Fruit fly (Drosophila melanogaster) whole organism, embryonic: ENCODE data around the gene Elba2.

Experiments used
- Atf-2 ChIP-seq: fragments of 200-800 bp; sonication (Bioruptor generic); optimal IDR thresholded peaks from 2 replicates; lab custom pipeline; 2016; ENCODE audit warnings: missing biosample characterization, missing genetic modification characterization
- BEAF-32 ChIP-seq: fragments of 200-800 bp; sonication (Bioruptor generic); optimal IDR thresholded peaks from 3 replicates; lab custom pipeline; 2017; ENCODE audit warnings: missing biosample characterization, missing genetic modification characterization, mild to moderate bottlenecking, moderate library complexity, missing genetic modification reagents
- Bgb ChIP-seq: fragments of 200-800 bp; sonication (Bioruptor generic); IDR thresholded peaks from 2 replicates; pipeline ENCODE4 v1.3.6; 2022; ENCODE audit warnings: missing biosample characterization, missing genetic modification characterization; ENCODE audit not compliant: partially characterized antibody
- BtbVII ChIP-seq: fragments of 200-800 bp; sonication (Bioruptor generic); optimal IDR thresholded peaks from 3 replicates; lab custom pipeline; 2017; ENCODE audit warnings: missing biosample characterization, mild to moderate bottlenecking, missing genetic modification characterization
- CG10267 ChIP-seq: fragments of 200-800 bp; sonication (Bioruptor generic); optimal IDR thresholded peaks from 2 replicates; lab custom pipeline; 2018; ENCODE audit warnings: missing biosample characterization, mild to moderate bottlenecking, missing genetic modification characterization, moderate library complexity
- CG12104 ChIP-seq: fragments of 200-800 bp; sonication (Bioruptor generic); optimal IDR thresholded peaks from 3 replicates; lab custom pipeline; 2016; ENCODE audit warnings: missing biosample characterization, missing genetic modification characterization
- CG13287 ChIP-seq: fragments of 200-800 bp; sonication (Bioruptor generic); IDR thresholded peaks from 2 replicates; pipeline ENCODE4 v1.3.6; 2022; ENCODE audit warnings: missing biosample characterization, missing genetic modification characterization; ENCODE audit not compliant: partially characterized antibody
- CG13624 ChIP-seq: fragments of 200-800 bp; sonication (Bioruptor generic); optimal IDR thresholded peaks from 2 replicates; lab custom pipeline; 2016; ENCODE audit warnings: missing biosample characterization, missing genetic modification characterization
- CG14710 ChIP-seq: fragments of 200-800 bp; sonication (Bioruptor generic); optimal IDR thresholded peaks from 3 replicates; lab custom pipeline; 2019; ENCODE audit warnings: missing biosample characterization, mild to moderate bottlenecking, missing genetic modification characterization, moderate library complexity
- CG15073 ChIP-seq: fragments of 200-800 bp; sonication (Bioruptor generic); optimal IDR thresholded peaks from 2 replicates; lab custom pipeline; 2016; ENCODE audit warnings: missing biosample characterization, missing genetic modification characterization
- CG2116 ChIP-seq: fragments of 200-800 bp; sonication (Bioruptor generic); optimal IDR thresholded peaks from 3 replicates; lab custom pipeline; 2018; ENCODE audit warnings: missing biosample characterization, mild to moderate bottlenecking, missing genetic modification characterization
- CG31224 ChIP-seq: fragments of 200-800 bp; sonication (Bioruptor generic); IDR thresholded peaks from 2 replicates; pipeline ENCODE4 v1.3.6; 2022; ENCODE audit warnings: missing biosample characterization, missing genetic modification characterization
- CG3838 ChIP-seq: fragments of 200-800 bp; sonication (Bioruptor generic); optimal IDR thresholded peaks from 3 replicates; lab custom pipeline; 2016; ENCODE audit warnings: missing biosample characterization, missing genetic modification characterization
- CG3847 ChIP-seq: fragments of 200-800 bp; sonication (Bioruptor generic); IDR thresholded peaks from 2 replicates; pipeline ENCODE4 v1.3.6; 2022; ENCODE audit warnings: missing biosample characterization, missing genetic modification characterization
- CG5953 ChIP-seq: fragments of 200-800 bp; sonication (Bioruptor generic); IDR thresholded peaks from 2 replicates; pipeline ENCODE4 v1.3.6; 2022; ENCODE audit warnings: missing biosample characterization, missing genetic modification characterization
- CG6683 ChIP-seq: fragments of 200-800 bp; sonication (Bioruptor generic); optimal IDR thresholded peaks from 2 replicates; lab custom pipeline; 2017; ENCODE audit warnings: missing biosample characterization, mild to moderate bottlenecking, missing genetic modification characterization, missing genetic modification reagents
- CG6765 ChIP-seq: fragments of 200-800 bp; sonication (Bioruptor generic); optimal IDR thresholded peaks from 3 replicates; lab custom pipeline; 2017; ENCODE audit warnings: missing biosample characterization, mild to moderate bottlenecking, missing genetic modification characterization
- CG6791 ChIP-seq: fragments of 200-800 bp; sonication (Bioruptor generic); IDR thresholded peaks from 3 replicates; pipeline ENCODE4 v1.3.6; 2022; ENCODE audit warnings: missing biosample characterization, missing genetic modification characterization; ENCODE audit not compliant: partially characterized antibody
- CG8388 ChIP-seq: fragments of 200-800 bp; sonication (Bioruptor generic); optimal IDR thresholded peaks from 2 replicates; lab custom pipeline; 2019; ENCODE audit warnings: missing biosample characterization, mild to moderate bottlenecking, missing genetic modification characterization, moderate library complexity
- CG8924 ChIP-seq: fragments of 200-800 bp; optimal IDR thresholded peaks from 3 replicates; lab custom pipeline; 2019; ENCODE audit warnings: missing biosample characterization, mild to moderate bottlenecking, missing genetic modification characterization, moderate library complexity
- CG9797 ChIP-seq: fragments of 200-800 bp; sonication (Bioruptor generic); optimal IDR thresholded peaks from 3 replicates; lab custom pipeline; 2018; ENCODE audit warnings: missing biosample characterization, mild to moderate bottlenecking, missing genetic modification characterization
- CTCF ChIP-seq: fragments of 200-800 bp; sonication (Bioruptor generic); optimal IDR thresholded peaks from 2 replicates; lab custom pipeline; 2017; ENCODE audit warnings: missing biosample characterization, mild to moderate bottlenecking, missing genetic modification characterization, moderate library complexity
- Dip2 ChIP-seq: fragments of 200-800 bp; sonication (Bioruptor generic); IDR thresholded peaks from 2 replicates; pipeline ENCODE4 v1.3.6; 2022; ENCODE audit warnings: missing biosample characterization, missing genetic modification characterization
- Dll ChIP-seq: fragments of 200-800 bp; sonication (Bioruptor generic); IDR thresholded peaks from 4 replicates; pipeline ENCODE4 v1.3.6; 2022; ENCODE audit warnings: missing biosample characterization, missing genetic modification characterization; ENCODE audit not compliant: partially characterized antibody
- Dref ChIP-seq: fragments of 200-800 bp; sonication (Bioruptor generic); IDR thresholded peaks from 2 replicates; pipeline ENCODE4 v1.3.6; 2022; ENCODE audit warnings: missing biosample characterization, missing genetic modification characterization
- E2f1 ChIP-seq: fragments of 200-800 bp; sonication (Bioruptor generic); IDR thresholded peaks from 2 replicates; pipeline ENCODE4 v1.3.6; 2022; ENCODE audit warnings: missing biosample characterization, missing genetic modification characterization
- Hey ChIP-seq: fragments of 200-800 bp; sonication (Bioruptor generic); optimal IDR thresholded peaks from 3 replicates; lab custom pipeline; 2018; ENCODE audit warnings: missing biosample characterization, mild to moderate bottlenecking, missing genetic modification characterization
- HmgZ ChIP-seq: fragments of 200-800 bp; sonication (Bioruptor generic); optimal IDR thresholded peaks from 2 replicates; lab custom pipeline; 2018; ENCODE audit warnings: missing biosample characterization, mild to moderate bottlenecking, missing genetic modification characterization
- Meics ChIP-seq: fragments of 200-800 bp; sonication (Bioruptor generic); optimal IDR thresholded peaks from 2 replicates; lab custom pipeline; 2017; ENCODE audit warnings: missing biosample characterization, mild to moderate bottlenecking, missing genetic modification characterization
- Mes4 ChIP-seq: fragments of 200-800 bp; sonication (Bioruptor generic); optimal IDR thresholded peaks from 2 replicates; lab custom pipeline; 2016; ENCODE audit warnings: missing biosample characterization, missing genetic modification characterization
- Nf-YA ChIP-seq: fragments of 200-800 bp; sonication (Bioruptor generic); IDR thresholded peaks from 2 replicates; pipeline ENCODE4 v1.3.6; 2022; ENCODE audit warnings: missing biosample characterization, missing genetic modification characterization
- Scr ChIP-seq: fragments of 200-800 bp; sonication (Bioruptor generic); IDR thresholded peaks from 2 replicates; pipeline ENCODE4 v1.3.6; 2022; ENCODE audit warnings: missing biosample characterization, missing genetic modification characterization; ENCODE audit not compliant: partially characterized antibody
- amos ChIP-seq: fragments of 200-800 bp; sonication (Bioruptor generic); IDR thresholded peaks from 2 replicates; pipeline ENCODE4 v1.3.6; 2022; ENCODE audit warnings: missing biosample characterization, missing genetic modification characterization; ENCODE audit not compliant: partially characterized antibody
- aop ChIP-seq: fragments of 200-800 bp; sonication (Bioruptor generic); IDR thresholded peaks from 2 replicates; pipeline ENCODE4 v1.3.6; 2022; ENCODE audit warnings: missing biosample characterization, missing genetic modification characterization
- crp ChIP-seq, 2 experiments: fragments of 200-800 bp; sonication (Bioruptor generic); optimal IDR thresholded peaks; 2 replicates in 1 of 2; 3 replicates in 1 of 2; lab custom pipeline; 2017; ENCODE audit warnings: missing biosample characterization in 2 of 2, missing genetic modification characterization in 2 of 2, mild to moderate bottlenecking in 1 of 2, moderate library complexity in 1 of 2
- ftz-f1 ChIP-seq: fragments of 200-800 bp; sonication (Bioruptor generic); optimal IDR thresholded peaks from 2 replicates; lab custom pipeline; 2016; ENCODE audit warnings: missing biosample characterization, missing genetic modification characterization
- gce ChIP-seq: fragments of 200-800 bp; sonication (Bioruptor generic); IDR thresholded peaks from 3 replicates; pipeline ENCODE4 v1.3.6; 2022; ENCODE audit warnings: missing biosample characterization, missing genetic modification characterization
- gfzf ChIP-seq: fragments of 200-800 bp; sonication (Bioruptor generic); optimal IDR thresholded peaks from 2 replicates; lab custom pipeline; 2016; ENCODE audit warnings: missing biosample characterization, mild to moderate bottlenecking, missing genetic modification characterization, moderate library complexity
- grn ChIP-seq: fragments of 200-800 bp; sonication (Bioruptor generic); optimal IDR thresholded peaks from 3 replicates; lab custom pipeline; 2017; ENCODE audit warnings: missing biosample characterization, missing genetic modification characterization
- inv ChIP-seq: fragments of 200-800 bp; sonication (Bioruptor generic); IDR thresholded peaks from 2 replicates; pipeline ENCODE4 v1.3.6; 2022; ENCODE audit warnings: missing biosample characterization, missing genetic modification characterization; ENCODE audit not compliant: partially characterized antibody
- kah ChIP-seq: fragments of 200-800 bp; sonication (Bioruptor generic); optimal IDR thresholded peaks from 2 replicates; lab custom pipeline; 2018; ENCODE audit warnings: missing biosample characterization, mild to moderate bottlenecking, missing genetic modification characterization
- mirr ChIP-seq: fragments of 200-800 bp; sonication (Bioruptor generic); optimal IDR thresholded peaks from 3 replicates; lab custom pipeline; 2018; ENCODE audit warnings: missing biosample characterization, mild to moderate bottlenecking, missing genetic modification characterization
- pnt ChIP-seq: fragments of 200-800 bp; sonication (Bioruptor generic); optimal IDR thresholded peaks from 3 replicates; lab custom pipeline; 2016; ENCODE audit warnings: missing biosample characterization, missing genetic modification characterization
- salm ChIP-seq: fragments of 200-800 bp; sonication (Bioruptor generic); optimal IDR thresholded peaks from 2 replicates; lab custom pipeline; 2018; ENCODE audit warnings: missing biosample characterization, mild to moderate bottlenecking, missing genetic modification characterization
- sens ChIP-seq: fragments of 200-800 bp; sonication (Bioruptor generic); peaks from one replicate; lab custom pipeline; 2016; ENCODE audit warnings: missing biosample characterization, missing genetic modification characterization
- seq ChIP-seq: fragments of 200-800 bp; sonication (Bioruptor generic); IDR thresholded peaks from 2 replicates; pipeline ENCODE4 v1.3.6; 2022; ENCODE audit warnings: missing biosample characterization, missing genetic modification characterization
- stwl ChIP-seq: fragments of 200-800 bp; sonication (Bioruptor generic); optimal IDR thresholded peaks from 3 replicates; lab custom pipeline; 2018; ENCODE audit warnings: missing biosample characterization, mild to moderate bottlenecking, missing genetic modification characterization, moderate library complexity
- tll ChIP-seq, 2 experiments: fragments of 200-800 bp in 1 of 2; fragments of >200 bp in 1 of 2; sonication (Bioruptor generic) in 1 of 2; optimal IDR thresholded peaks; 2 replicates each; lab custom pipeline; 2017 to 2019; ENCODE audit warnings: missing biosample characterization in 2 of 2, missing genetic modification characterization in 2 of 2, mild to moderate bottlenecking in 1 of 2, moderate library complexity in 1 of 2
- tx ChIP-seq: fragments of 200-800 bp; sonication (Bioruptor generic); optimal IDR thresholded peaks from 2 replicates; lab custom pipeline; 2016; ENCODE audit warnings: missing biosample characterization, missing genetic modification characterization
- zen2 ChIP-seq: fragments of 200-800 bp; sonication (Bioruptor generic); IDR thresholded peaks from 3 replicates; pipeline ENCODE4 v1.3.6; 2022; ENCODE audit warnings: missing biosample characterization, missing genetic modification characterization; ENCODE audit not compliant: partially characterized antibody

Elba2 gene

DNA sequence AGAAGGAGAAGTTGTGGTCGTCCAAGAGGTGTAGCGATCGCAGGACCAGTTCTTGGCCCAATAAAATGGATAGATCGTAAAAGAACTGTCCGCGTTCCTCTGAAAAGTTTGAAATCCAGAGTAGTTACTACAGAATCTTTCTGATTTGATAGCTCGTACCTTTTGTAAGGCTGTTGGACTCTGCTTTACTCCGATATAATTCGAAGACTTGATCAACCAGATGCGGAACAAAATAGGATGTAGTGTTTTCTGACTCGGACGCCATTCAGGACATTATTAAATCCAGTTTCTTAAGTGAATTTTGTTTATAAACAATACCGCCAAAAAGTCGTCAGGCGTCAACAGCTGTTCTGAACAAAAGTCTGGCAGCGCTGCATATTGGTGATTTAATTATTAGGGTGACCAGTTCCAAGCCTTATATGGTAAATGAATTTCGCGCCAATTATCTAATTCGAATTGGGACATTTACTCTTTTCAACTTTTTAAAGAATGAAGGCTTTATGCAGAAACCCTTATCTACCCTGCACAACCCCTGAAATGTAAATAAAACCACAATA, 2.7 kb upstream of the Elba2 start, which contains the start of the genes Rad1 and Sws1 (continued):
- TF ChIP-seq inv (GFP tag; lab: Robert Waterston, UW) (no peak), grn (GFP tag; lab: Kevin White, UChicago) (no peak), CG10267 (peak; percentile 55), Dip2 (GFP tag; lab: Robert Waterston, UW) (no peak), gfzf (peak; percentile 31), CG13624 (GFP tag; lab: Kevin White, UChicago) (no peak), HmgZ (tag; lab: Kevin White, UChicago) (no peak), CG5953 (GFP tag; lab: Robert Waterston, UW) (no peak), crp (GFP tag; optimal IDR thresholded peaks at IDR 0.05; lab: Kevin White, UChicago) (peak; percentile 66 to 93), CG15073 (GFP tag; lab: Kevin White, UChicago) (no peak), CG6683 (GFP tag; lab: Kevin White, UChicago) (no peak), E2f1 (GFP tag; lab: Robert Waterston, UW) (no peak), sens (GFP tag; lab: Kevin White, UChicago) (peak; percentile 46), Dll (GFP tag; lab: Robert Waterston, UW) (peak; percentile 34; the same call in 1 of the 4 replicates), seq (GFP tag; lab: Robert Waterston, UW) (no peak), gce (GFP tag; lab: Robert Waterston, UW) (no peak), pnt (GFP tag; lab: Kevin White, UChicago) (no peak), zen2 (GFP tag; lab: Robert Waterston, UW) (no peak), CG3847 (peak; percentile 41; the same call in 1 of the 2 replicates), tx (no peak), Nf-YA (GFP tag; lab: Robert Waterston, UW) (no peak), Atf-2 (no peak), CG9797 (peak; percentile 20), CG12104 (GFP tag; lab: Kevin White, UChicago) (no peak), Hey (tag; lab: Kevin White, UChicago) (no peak), CG3838 (GFP tag; lab: Kevin White, UChicago) (no peak), CG14710 (tag; lab: Kevin White, UChicago) (peak; percentile 24), CG8924 (tag; lab: Kevin White, UChicago) (no peak), BtbVII (GFP tag; lab: Kevin White, UChicago) (no peak), Mes4 (no peak), kah (GFP tag; lab: Kevin White, UChicago) (no peak), CG6765 (GFP tag; lab: Kevin White, UChicago) (no peak), Bgb (GFP tag; lab: Robert Waterston, UW) (peak; percentile 20; the same call in 1 of the 2 replicates), aop (GFP tag; lab: Robert Waterston, UW) (no peak), CG2116 (GFP tag; lab: Kevin White, UChicago) (peak; percentile 32), CTCF (GFP tag; lab: Kevin White, UChicago) (peak; percentile 57), salm (tag; lab: Kevin White, UChicago) (no peak), CG6791 (GFP tag; lab: Robert Waterston, UW) (no peak), CG13287 (GFP tag; lab: Robert Waterston, UW) (peak; percentile 35; the same call in 1 of the 2 replicates), Meics (GFP tag; lab: Kevin White, UChicago) (no peak), BEAF-32 (peak; percentile 33), CG31224 (GFP tag; lab: Robert Waterston, UW) (no peak), ftz-f1 (GFP tag; lab: Kevin White, UChicago) (no peak), Scr (GFP tag; lab: Robert Waterston, UW) (0 out of 2 replicates have a peak, but pooled peaks have one; percentile 21), Dref (GFP tag; lab: Robert Waterston, UW) (peak; percentile 43; the same call in 1 of the 2 replicates), mirr (GFP tag; lab: Kevin White, UChicago) (no peak), CG8388 (GFP tag; lab: Kevin White, UChicago) (no peak), stwl (tag; lab: Kevin White, UChicago) (peak; percentile 68), tll (GFP tag; optimal IDR thresholded peaks at IDR 0.05; lab: Kevin White, UChicago) (peak in 1 of 2 experiments; percentile 66), amos (GFP tag; lab: Robert Waterston, UW) (0 out of 2 replicates have a peak, but pooled peaks have one; percentile 12)
